Worm (Caenorhabditis elegans) whole organism, L2 larva: Measurements from ENCODE around the gene M163.1.

ENCODE experiments used
- C34F6.9 ChIP-seq: fragments of 150-350 bp; optimal IDR thresholded peaks from 2 replicates; lab custom pipeline; 2014; ENCODE audit warnings: missing biosample characterization, missing genetic modification characterization
- F13H6.1 ChIP-seq: sonication (generic microtip); optimal IDR thresholded peaks from 2 replicates; lab custom pipeline; 2016; ENCODE audit warnings: missing genetic modification characterization, missing compliant biosample characterization
- Y55F3AM.14 ChIP-seq: fragments of 200-800 bp; sonication (Bioruptor generic); optimal IDR thresholded peaks from 2 replicates; lab custom pipeline; 2018; ENCODE audit warnings: mild to moderate bottlenecking, missing genetic modification characterization, missing compliant biosample characterization
- ZK546.5 ChIP-seq: sonication (generic microtip); optimal IDR thresholded peaks from 2 replicates; lab custom pipeline; 2017; ENCODE audit warnings: missing biosample characterization, missing genetic modification characterization
- aly-2 ChIP-seq: fragments of 150-350 bp; optimal IDR thresholded peaks from 2 replicates; lab custom pipeline; 2014; ENCODE audit warnings: missing biosample characterization, missing genetic modification characterization
- ama-1 ChIP-seq: fragments of 150-350 bp; optimal IDR thresholded peaks from 2 replicates; lab custom pipeline; 2018; ENCODE audit warnings: inconsistent platforms
- ceh-16 ChIP-seq: fragments of 150-350 bp; optimal IDR thresholded peaks from 2 replicates; lab custom pipeline; 2014; ENCODE audit warnings: missing biosample characterization, missing genetic modification characterization
- crh-2 ChIP-seq: sonication (generic microtip); optimal IDR thresholded peaks from 2 replicates; lab custom pipeline; 2017; ENCODE audit warnings: missing biosample characterization, missing genetic modification characterization
- dmd-4 ChIP-seq: sonication (generic microtip); optimal IDR thresholded peaks from 2 replicates; lab custom pipeline; 2017; ENCODE audit warnings: missing biosample characterization, missing genetic modification characterization
- egl-27 ChIP-seq: sonication (generic microtip); optimal IDR thresholded peaks from 3 replicates; lab custom pipeline; 2017; ENCODE audit warnings: missing biosample characterization, missing genetic modification reagents, missing genetic modification characterization
- elt-1 ChIP-seq: fragments of 150-350 bp; optimal IDR thresholded peaks from 2 replicates; lab custom pipeline; 2014; ENCODE audit warnings: missing biosample characterization, missing genetic modification characterization
- elt-3 ChIP-seq: sonication (generic microtip); optimal IDR thresholded peaks from 2 replicates; lab custom pipeline; 2017; ENCODE audit warnings: missing biosample characterization, missing genetic modification characterization
- fos-1 ChIP-seq: fragments of 150-350 bp; optimal IDR thresholded peaks from 2 replicates; lab custom pipeline; 2014; ENCODE audit warnings: missing biosample characterization, missing genetic modification characterization
- gmeb-1 ChIP-seq: fragments of 150-350 bp; optimal IDR thresholded peaks from 2 replicates; lab custom pipeline; 2014; ENCODE audit warnings: missing biosample characterization, missing genetic modification characterization
- lin-13 ChIP-seq: fragments of 150-350 bp; optimal IDR thresholded peaks from 2 replicates; lab custom pipeline; 2014; ENCODE audit warnings: missing biosample characterization, missing genetic modification reagents, missing genetic modification characterization
- lsy-2 ChIP-seq, 2 experiments: fragments of 150-350 bp in 1 of 2; sonication (generic microtip) in 1 of 2; optimal IDR thresholded peaks; 2 replicates each; lab custom pipeline; 2014 to 2017; ENCODE audit warnings: missing biosample characterization in 2 of 2, missing genetic modification characterization in 2 of 2
- mbf-1 ChIP-seq: sonication (generic microtip); optimal IDR thresholded peaks from 2 replicates; lab custom pipeline; 2017; ENCODE audit warnings: missing biosample characterization, missing genetic modification characterization
- nhr-10 ChIP-seq: sonication (generic microtip); optimal IDR thresholded peaks from 2 replicates; lab custom pipeline; 2017; ENCODE audit warnings: missing biosample characterization, missing genetic modification characterization
- nhr-11 ChIP-seq: fragments of 150-350 bp; optimal IDR thresholded peaks from 2 replicates; lab custom pipeline; 2014; ENCODE audit warnings: missing biosample characterization, missing genetic modification characterization
- nhr-12 ChIP-seq: fragments of 150-350 bp; optimal IDR thresholded peaks from 2 replicates; lab custom pipeline; 2014; ENCODE audit warnings: missing biosample characterization, missing genetic modification characterization
- nhr-129 ChIP-seq: fragments of 150-350 bp; optimal IDR thresholded peaks from 2 replicates; lab custom pipeline; 2014; ENCODE audit warnings: missing biosample characterization, missing genetic modification characterization
- nhr-21 ChIP-seq: fragments of 150-350 bp; optimal IDR thresholded peaks from 2 replicates; lab custom pipeline; 2014; ENCODE audit warnings: missing biosample characterization, missing genetic modification characterization
- nhr-237 ChIP-seq: fragments of 150-350 bp; optimal IDR thresholded peaks from 2 replicates; lab custom pipeline; 2014; ENCODE audit warnings: missing biosample characterization, missing genetic modification characterization
- nhr-25 ChIP-seq: fragments of 150-350 bp; sonication (generic microtip); optimal IDR thresholded peaks from 3 replicates; lab custom pipeline; 2014; ENCODE audit warnings: missing biosample characterization, missing genetic modification characterization
- nhr-6 ChIP-seq: fragments of 150-350 bp; optimal IDR thresholded peaks from 2 replicates; lab custom pipeline; 2014; ENCODE audit warnings: missing biosample characterization, missing genetic modification characterization
- nhr-77 ChIP-seq: fragments of 150-350 bp; optimal IDR thresholded peaks from 2 replicates; lab custom pipeline; 2014; ENCODE audit warnings: missing biosample characterization, missing genetic modification characterization
- sem-4 ChIP-seq: fragments of 150-350 bp; optimal IDR thresholded peaks from 2 replicates; lab custom pipeline; 2014; ENCODE audit warnings: missing biosample characterization, missing genetic modification reagents, missing genetic modification characterization
- skn-1 ChIP-seq: sonication (generic microtip); optimal IDR thresholded peaks from 2 replicates; lab custom pipeline; 2017; ENCODE audit warnings: missing biosample characterization, missing genetic modification characterization
- sma-3 ChIP-seq: sonication (generic microtip); optimal IDR thresholded peaks from 2 replicates; lab custom pipeline; 2016; ENCODE audit warnings: missing genetic modification reagents, missing genetic modification characterization, missing compliant biosample characterization
- sma-9 ChIP-seq, 2 experiments: fragments of 150-350 bp in 1 of 2; sonication (generic microtip) in 1 of 2; optimal IDR thresholded peaks; 2 replicates each; lab custom pipeline; 2014 to 2016; ENCODE audit warnings: missing genetic modification characterization in 2 of 2, mild to moderate bottlenecking in 1 of 2, missing biosample characterization in 1 of 2, missing compliant biosample characterization in 1 of 2, missing genetic modification reagents in 1 of 2, moderate library complexity in 1 of 2
- snpc-4 ChIP-seq: fragments of 150-350 bp; optimal IDR thresholded peaks from 2 replicates; lab custom pipeline; 2014; ENCODE audit warnings: missing biosample characterization, missing genetic modification characterization
- unc-55 ChIP-seq: fragments of 150-350 bp; sonication (generic microtip); optimal IDR thresholded peaks from 3 replicates; lab custom pipeline; 2014; ENCODE audit warnings: missing biosample characterization, missing genetic modification reagents, missing genetic modification characterization
- ztf-11 ChIP-seq: sonication (generic microtip); optimal IDR thresholded peaks from 2 replicates; lab custom pipeline; 2017; ENCODE audit warnings: missing biosample characterization, missing genetic modification characterization

M163.1 gene

ce11 chrX:14478193-14478592 is 25.4 kb downstream of the M163.1 start:
- peak; percentile 88 for TF ChIP-seq unc-55 (GFP tag; lab: Kevin White, UChicago)
- peak; percentile 20 for TF ChIP-seq nhr-21
- no peak for TF ChIP-seq Y55F3AM.14 (GFP tag; lab: Kevin White, UChicago)
- TF ChIP-seq elt-1 (tag; lab: Kevin White, UChicago): no peak
- TF ChIP-seq sma-9 (GFP tag; optimal IDR thresholded peaks at IDR 0.05; lab: Kevin White, UChicago): peak; percentile 65
- no peak for TF ChIP-seq sma-9 (tag; optimal IDR thresholded peaks at IDR 0.05; lab: Kevin White, UChicago)
- TF ChIP-seq C34F6.9 (tag; lab: Kevin White, UChicago): peak; percentile 49
- TF ChIP-seq lin-13: peak; percentile 4
- TF ChIP-seq nhr-6 (tag; lab: Kevin White, UChicago): peak; percentile 55
- TF ChIP-seq lsy-2 (tag; optimal IDR thresholded peaks at IDR 0.05; lab: Kevin White, UChicago): peak; percentile 28 to 54
- TF ChIP-seq snpc-4 (tag; lab: Kevin White, UChicago): peak; percentile 98
- TF ChIP-seq sem-4: no peak

- TF ChIP-seq nhr-77 (tag; lab: Kevin White, UChicago) (no peak), sma-3 (peak; percentile 17), nhr-237 (tag; lab: Kevin White, UChicago) (no peak), snpc-4 (tag; lab: Kevin White, UChicago) (peak; percentile 93), lsy-2 (tag; optimal IDR thresholded peaks at IDR 0.05; lab: Kevin White, UChicago) (no peak)
Measured at ce11 chrX:14477338-14477737, 26.3 kb downstream of the M163.1 start.

ce11 chrX:14476625-14477257 is 26.9 kb downstream of the M163.1 start:
- TF ChIP-seq fos-1 (tag; lab: Kevin White, UChicago): peak; percentile 26
- peak; percentile 59 for TF ChIP-seq gmeb-1 (tag; lab: Kevin White, UChicago)
- no peak for TF ChIP-seq C34F6.9 (tag; lab: Kevin White, UChicago)
- TF ChIP-seq nhr-21: peak; percentile 53
- TF ChIP-seq nhr-129 (tag; lab: Kevin White, UChicago): peak; percentile 100
- TF ChIP-seq F13H6.1 (tag; lab: Kevin White, UChicago): peak; percentile 40
- TF ChIP-seq lsy-2 (tag; optimal IDR thresholded peaks at IDR 0.05; lab: Kevin White, UChicago): peak in 1 of 2 experiments; percentile 31
- peak; percentile 26 for TF ChIP-seq egl-27 (tag; lab: Kevin White, UChicago)
- no peak for TF ChIP-seq ceh-16 (tag; lab: Kevin White, UChicago)
- TF ChIP-seq lin-13: peak; percentile 31
- TF ChIP-seq sma-3: peak; percentile 89
- TF ChIP-seq nhr-10 (tag; lab: Kevin White, UChicago): peak; percentile 41
- no peak for TF ChIP-seq skn-1 (tag; lab: Kevin White, UChicago)
- TF ChIP-seq sma-9 (GFP tag; optimal IDR thresholded peaks at IDR 0.05; lab: Kevin White, UChicago): peak; percentile 75
- no peak for TF ChIP-seq sma-9 (tag; optimal IDR thresholded peaks at IDR 0.05; lab: Kevin White, UChicago)
- peak; percentile 37 for TF ChIP-seq crh-2 (tag; lab: Kevin White, UChicago)
- TF ChIP-seq snpc-4 (tag; lab: Kevin White, UChicago): peak; percentile 98

- no peak for TF ChIP-seq ztf-11 (tag; lab: Kevin White, UChicago)
- TF ChIP-seq, all 48 proteins: peak for 0
Measured at ce11 chrX:14473740-14474139, 29.9 kb downstream of the M163.1 start, which contains the start of gene M163.5. M163.5 (plus strand) TSS chrX:14474040.

ce11 chrX:14470687-14471086 is 32.9 kb downstream of the M163.1 start, which contains the start of gene M163.10:
M163.10 (plus strand) TSS chrX:14470987.
- TF ChIP-seq nhr-25 (tag; lab: Kevin White, UChicago) (no peak), elt-1 (tag; lab: Kevin White, UChicago) (no peak), nhr-12 (no peak), nhr-237 (tag; lab: Kevin White, UChicago) (no peak), ama-1 (lab: Kevin White, UChicago) (no peak), sma-9 (GFP tag; optimal IDR thresholded peaks at IDR 0.05; lab: Kevin White, UChicago) (no peak), sma-9 (tag; optimal IDR thresholded peaks at IDR 0.05; lab: Kevin White, UChicago) (no peak), nhr-11 (no peak), dmd-4 (no peak), lsy-2 (tag; optimal IDR thresholded peaks at IDR 0.05; lab: Kevin White, UChicago) (no peak), gmeb-1 (tag; lab: Kevin White, UChicago) (no peak), sem-4 (no peak), lin-13 (no peak), nhr-77 (tag; lab: Kevin White, UChicago) (no peak)

ce11 chrX:14469284-14469683 is 34.3 kb downstream of the M163.1 start, which contains the start of gene M163.9:
M163.9 (plus strand) TSS chrX:14469584.
- TF ChIP-seq ZK546.5 (no peak), mbf-1 (no peak), sem-4 (no peak), C34F6.9 (tag; lab: Kevin White, UChicago) (no peak), unc-55 (GFP tag; lab: Kevin White, UChicago) (no peak), aly-2 (tag; lab: Kevin White, UChicago) (no peak), fos-1 (tag; lab: Kevin White, UChicago) (no peak), lsy-2 (tag; optimal IDR thresholded peaks at IDR 0.05; lab: Kevin White, UChicago) (no peak), lin-13 (no peak), Y55F3AM.14 (GFP tag; lab: Kevin White, UChicago) (no peak), nhr-10 (tag; lab: Kevin White, UChicago) (no peak), nhr-77 (tag; lab: Kevin White, UChicago) (no peak), elt-3 (tag; lab: Kevin White, UChicago) (no peak)
